Fruit fly (Drosophila melanogaster) whole organism, embryonic: ENCODE data around the gene Etfb.

ENCODE experiments used
- B-H1 ChIP-seq: fragments of 200-800 bp; sonication (Bioruptor generic); IDR thresholded peaks from 3 replicates; pipeline ENCODE4 v1.3.6; 2022; ENCODE audit warnings: missing biosample characterization, missing genetic modification characterization
- Bgb ChIP-seq: fragments of 200-800 bp; sonication (Bioruptor generic); IDR thresholded peaks from 2 replicates; pipeline ENCODE4 v1.3.6; 2022; ENCODE audit warnings: missing biosample characterization, missing genetic modification characterization; ENCODE audit not compliant: partially characterized antibody
- Blimp-1 ChIP-seq: fragments of 200-800 bp; sonication (Bioruptor generic); optimal IDR thresholded peaks from 3 replicates; lab custom pipeline; 2018; ENCODE audit warnings: missing biosample characterization, missing genetic modification characterization, mild to moderate bottlenecking, moderate library complexity, missing genetic modification reagents
- CG10431 ChIP-seq: fragments of 200-800 bp; sonication (Bioruptor generic); optimal IDR thresholded peaks from 3 replicates; lab custom pipeline; 2018; ENCODE audit warnings: missing biosample characterization, mild to moderate bottlenecking, missing genetic modification characterization
- CG12104 ChIP-seq: fragments of 200-800 bp; sonication (Bioruptor generic); optimal IDR thresholded peaks from 3 replicates; lab custom pipeline; 2016; ENCODE audit warnings: missing biosample characterization, missing genetic modification characterization
- CG12219 ChIP-seq: fragments of 200-800 bp; sonication (Bioruptor generic); optimal IDR thresholded peaks from 3 replicates; lab custom pipeline; 2018; ENCODE audit warnings: missing biosample characterization, mild to moderate bottlenecking, missing genetic modification characterization
- CG13296 ChIP-seq: fragments of 200-800 bp; sonication (Bioruptor generic); optimal IDR thresholded peaks from 3 replicates; lab custom pipeline; 2018; ENCODE audit warnings: missing biosample characterization, mild to moderate bottlenecking, missing genetic modification characterization
- CG14710 ChIP-seq: fragments of 200-800 bp; sonication (Bioruptor generic); optimal IDR thresholded peaks from 3 replicates; lab custom pipeline; 2019; ENCODE audit warnings: missing biosample characterization, mild to moderate bottlenecking, missing genetic modification characterization, moderate library complexity
- CG1603 ChIP-seq: fragments of 200-800 bp; sonication (Bioruptor generic); optimal IDR thresholded peaks from 2 replicates; lab custom pipeline; 2019; ENCODE audit warnings: missing biosample characterization, mild to moderate bottlenecking, missing genetic modification characterization, moderate library complexity
- CG17186 ChIP-seq: fragments of 200-800 bp; sonication (Bioruptor generic); optimal IDR thresholded peaks from 3 replicates; lab custom pipeline; 2017; ENCODE audit warnings: missing biosample characterization, missing genetic modification reagents, missing genetic modification characterization
- CG1832 ChIP-seq: fragments of 200-800 bp; sonication (Bioruptor generic); optimal IDR thresholded peaks from 2 replicates; lab custom pipeline; 2017; ENCODE audit warnings: missing biosample characterization, mild to moderate bottlenecking, missing genetic modification characterization, inconsistent platforms
- CG32767 ChIP-seq: fragments of 200-800 bp; sonication (Bioruptor generic); IDR thresholded peaks from 2 replicates; pipeline ENCODE4 v1.3.6; 2022; ENCODE audit warnings: missing biosample characterization, missing genetic modification characterization
- CG32772 ChIP-seq: fragments of 200-800 bp; sonication (Bioruptor generic); IDR thresholded peaks from 2 replicates; pipeline ENCODE4 v1.3.6; 2022; ENCODE audit warnings: missing biosample characterization, missing genetic modification characterization
- CG34224 ChIP-seq: fragments of 200-800 bp; sonication (Bioruptor generic); IDR thresholded peaks from 3 replicates; pipeline ENCODE4 v1.3.6; 2022; ENCODE audit warnings: missing biosample characterization, missing genetic modification characterization; ENCODE audit not compliant: partially characterized antibody
- CG34376 ChIP-seq: fragments of 200-800 bp; sonication (Bioruptor generic); optimal IDR thresholded peaks from 2 replicates; lab custom pipeline; 2018; ENCODE audit warnings: missing biosample characterization, mild to moderate bottlenecking, missing genetic modification characterization
- CG4707 ChIP-seq: fragments of 200-800 bp; sonication (Bioruptor generic); optimal IDR thresholded peaks from 2 replicates; lab custom pipeline; 2018; ENCODE audit warnings: missing biosample characterization, mild to moderate bottlenecking, missing genetic modification characterization, moderate library complexity
- CG4730 ChIP-seq: fragments of 200-800 bp; sonication (Bioruptor generic); IDR thresholded peaks from 2 replicates; pipeline ENCODE4 v1.3.6; 2022; ENCODE audit warnings: missing biosample characterization, missing genetic modification characterization
- CG5245 ChIP-seq: fragments of 200-800 bp; sonication (Bioruptor generic); optimal IDR thresholded peaks from 3 replicates; lab custom pipeline; 2016; ENCODE audit warnings: missing biosample characterization, missing genetic modification characterization
- CG6254 ChIP-seq: fragments of 200-800 bp; sonication (Bioruptor generic); optimal IDR thresholded peaks from 3 replicates; lab custom pipeline; 2017; ENCODE audit warnings: mild to moderate bottlenecking, missing biosample characterization, missing genetic modification reagents, missing genetic modification characterization
- CG6791 ChIP-seq: fragments of 200-800 bp; sonication (Bioruptor generic); IDR thresholded peaks from 3 replicates; pipeline ENCODE4 v1.3.6; 2022; ENCODE audit warnings: missing biosample characterization, missing genetic modification characterization; ENCODE audit not compliant: partially characterized antibody
- CG8089 ChIP-seq: fragments of 200-800 bp; sonication (Bioruptor generic); optimal IDR thresholded peaks from 3 replicates; lab custom pipeline; 2016; ENCODE audit warnings: missing biosample characterization, missing genetic modification characterization
- CG9932 ChIP-seq: fragments of 200-800 bp; sonication (Bioruptor generic); IDR thresholded peaks from 2 replicates; pipeline ENCODE4 v1.3.6; 2022; ENCODE audit warnings: missing biosample characterization, missing genetic modification characterization
- Dek ChIP-seq: fragments of 200-800 bp; sonication (Bioruptor generic); optimal IDR thresholded peaks from 3 replicates; lab custom pipeline; 2019; ENCODE audit warnings: missing biosample characterization, mild to moderate bottlenecking, missing genetic modification characterization, moderate library complexity
- Ets97D ChIP-seq: fragments of 200-800 bp; sonication (Bioruptor generic); optimal IDR thresholded peaks from 3 replicates; lab custom pipeline; 2016; ENCODE audit warnings: missing biosample characterization, missing genetic modification characterization
- Hmx ChIP-seq: fragments of 200-800 bp; sonication (Bioruptor generic); optimal IDR thresholded peaks from 2 replicates; lab custom pipeline; 2016; ENCODE audit warnings: missing biosample characterization, missing genetic modification characterization
- Nf-YB ChIP-seq: fragments of 200-800 bp; sonication (Bioruptor generic); optimal IDR thresholded peaks from 3 replicates; lab custom pipeline; 2019; ENCODE audit warnings: missing biosample characterization, mild to moderate bottlenecking, missing genetic modification characterization, moderate library complexity
- Optix ChIP-seq: fragments of 200-800 bp; sonication (Bioruptor generic); IDR thresholded peaks from 3 replicates; pipeline ENCODE4 v1.3.6; 2022; ENCODE audit warnings: missing biosample characterization, missing genetic modification characterization
- Rfx ChIP-seq: fragments of 200-800 bp; sonication (Bioruptor generic); IDR thresholded peaks from 2 replicates; pipeline ENCODE4 v1.3.6; 2022; ENCODE audit warnings: missing biosample characterization, missing genetic modification characterization
- Scr ChIP-seq: fragments of 200-800 bp; sonication (Bioruptor generic); IDR thresholded peaks from 2 replicates; pipeline ENCODE4 v1.3.6; 2022; ENCODE audit warnings: missing biosample characterization, missing genetic modification characterization; ENCODE audit not compliant: partially characterized antibody
- Usf ChIP-seq: fragments of 200-800 bp; sonication (Bioruptor generic); optimal IDR thresholded peaks from 2 replicates; lab custom pipeline; 2017; ENCODE audit warnings: missing genotype, missing biosample characterization, missing genetic modification characterization
- ac ChIP-seq: fragments of 200-800 bp; sonication (Bioruptor generic); optimal IDR thresholded peaks from 3 replicates; lab custom pipeline; 2017; ENCODE audit warnings: missing biosample characterization, mild to moderate bottlenecking, missing genetic modification characterization
- cato ChIP-seq: fragments of 200-800 bp; sonication (Bioruptor generic); optimal IDR thresholded peaks from 2 replicates; lab custom pipeline; 2016; ENCODE audit warnings: missing biosample characterization, missing genetic modification characterization, borderline replicate concordance
- chif ChIP-seq, 2 experiments: fragments of 200-800 bp; sonication (Bioruptor generic); optimal IDR thresholded peaks; 3 replicates each; lab custom pipeline; 2016; ENCODE audit warnings: missing biosample characterization in 2 of 2, missing genetic modification characterization in 2 of 2
- cwo ChIP-seq: fragments of 200-800 bp; sonication (Bioruptor generic); optimal IDR thresholded peaks from 3 replicates; lab custom pipeline; 2017; ENCODE audit warnings: missing biosample characterization, missing genetic modification characterization, mild to moderate bottlenecking, moderate library complexity, missing genetic modification reagents
- gfzf ChIP-seq: fragments of 200-800 bp; sonication (Bioruptor generic); optimal IDR thresholded peaks from 2 replicates; lab custom pipeline; 2016; ENCODE audit warnings: missing biosample characterization, mild to moderate bottlenecking, missing genetic modification characterization, moderate library complexity
- grau ChIP-seq: fragments of 200-800 bp; optimal IDR thresholded peaks from 3 replicates; lab custom pipeline; 2019; ENCODE audit warnings: missing biosample characterization, mild to moderate bottlenecking, missing genetic modification characterization, moderate library complexity
- her ChIP-seq: fragments of 200-800 bp; sonication (Bioruptor generic); optimal IDR thresholded peaks from 2 replicates; lab custom pipeline; 2016; ENCODE audit warnings: missing biosample characterization, missing genetic modification characterization
- jigr1 ChIP-seq: fragments of 200-800 bp; sonication (Bioruptor generic); IDR thresholded peaks from 3 replicates; pipeline ENCODE4 v1.3.6; 2022; ENCODE audit warnings: missing biosample characterization, missing genetic modification characterization
- kah ChIP-seq: fragments of 200-800 bp; sonication (Bioruptor generic); optimal IDR thresholded peaks from 2 replicates; lab custom pipeline; 2018; ENCODE audit warnings: missing biosample characterization, mild to moderate bottlenecking, missing genetic modification characterization
- nau ChIP-seq: fragments of 200-800 bp; sonication (Bioruptor generic); optimal IDR thresholded peaks from 3 replicates; lab custom pipeline; 2017; ENCODE audit warnings: missing biosample characterization, mild to moderate bottlenecking, missing genetic modification characterization, missing genetic modification reagents
- nom ChIP-seq: fragments of 200-800 bp; sonication (Bioruptor generic); optimal IDR thresholded peaks from 2 replicates; lab custom pipeline; 2017; ENCODE audit warnings: missing biosample characterization, missing genetic modification characterization, mild to moderate bottlenecking, moderate library complexity, missing genetic modification reagents
- pnt ChIP-seq: fragments of 200-800 bp; sonication (Bioruptor generic); optimal IDR thresholded peaks from 3 replicates; lab custom pipeline; 2016; ENCODE audit warnings: missing biosample characterization, missing genetic modification characterization
- prd ChIP-seq, 3 experiments: fragments of >200 bp in 2 of 3; fragments of 200-800 bp in 1 of 3; sonication (Bioruptor generic) in 1 of 3; optimal IDR thresholded peaks in 2 of 3; IDR thresholded peaks in 1 of 3; 2 replicates in 2 of 3; 3 replicates in 1 of 3; pipeline versions ENCODE4 v1.3.6 to Lab custom; 2017 to 2022; ENCODE audit warnings: missing biosample characterization in 1 of 3, missing genetic modification characterization in 1 of 3
- sens-2 ChIP-seq: fragments of 200-800 bp; sonication (Bioruptor generic); IDR thresholded peaks from 2 replicates; pipeline ENCODE4 v1.3.6; 2022; ENCODE audit warnings: missing biosample characterization, missing genetic modification characterization
- tna ChIP-seq: fragments of 200-800 bp; sonication (Bioruptor generic); IDR thresholded peaks from 2 replicates; pipeline ENCODE4 v1.3.6; 2022; ENCODE audit warnings: missing biosample characterization, missing genetic modification characterization; ENCODE audit not compliant: partially characterized antibody
- zfh1 ChIP-seq: fragments of 200-800 bp; sonication (Bioruptor generic); IDR thresholded peaks from 3 replicates; pipeline ENCODE4 v1.3.6; 2022; ENCODE audit warnings: missing biosample characterization, missing genetic modification characterization

Etfb gene

DNA sequence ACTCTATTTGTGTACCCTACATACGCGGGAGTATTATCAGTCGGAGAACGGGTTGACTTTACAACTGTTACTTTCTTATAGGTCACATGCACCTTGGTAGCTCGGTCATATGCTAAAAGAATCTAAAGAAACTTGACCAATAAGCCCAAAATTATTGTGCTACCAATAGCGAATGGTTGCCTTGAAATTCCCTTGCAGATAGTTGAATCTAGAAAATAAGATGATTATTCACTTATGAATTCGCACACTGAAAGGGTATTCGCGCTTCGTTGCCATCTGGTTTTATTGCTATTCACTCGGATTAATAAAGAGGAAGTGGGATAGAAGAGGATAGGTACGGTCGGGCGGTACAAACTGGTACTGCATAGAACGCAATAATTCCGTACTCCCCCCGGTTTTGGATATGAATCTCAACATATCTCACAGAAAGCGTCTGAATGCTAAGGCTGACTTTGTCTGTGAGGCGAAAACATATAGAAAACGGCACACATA, 28.9 kb downstream of the Etfb start (continued):
- TF ChIP-seq ac (GFP tag; lab: Kevin White, UChicago) (no peak), CG4730 (GFP tag; lab: Robert Waterston, UW) (peak; percentile 64; the same call in 1 of the 2 replicates), Hmx (GFP tag; lab: Kevin White, UChicago) (peak; percentile 40), CG34224 (GFP tag; lab: Robert Waterston, UW) (no peak), kah (GFP tag; lab: Kevin White, UChicago) (no peak), cato (peak; percentile 4)
- TF ChIP-seq, all 482 proteins: peak for 324

DNA sequence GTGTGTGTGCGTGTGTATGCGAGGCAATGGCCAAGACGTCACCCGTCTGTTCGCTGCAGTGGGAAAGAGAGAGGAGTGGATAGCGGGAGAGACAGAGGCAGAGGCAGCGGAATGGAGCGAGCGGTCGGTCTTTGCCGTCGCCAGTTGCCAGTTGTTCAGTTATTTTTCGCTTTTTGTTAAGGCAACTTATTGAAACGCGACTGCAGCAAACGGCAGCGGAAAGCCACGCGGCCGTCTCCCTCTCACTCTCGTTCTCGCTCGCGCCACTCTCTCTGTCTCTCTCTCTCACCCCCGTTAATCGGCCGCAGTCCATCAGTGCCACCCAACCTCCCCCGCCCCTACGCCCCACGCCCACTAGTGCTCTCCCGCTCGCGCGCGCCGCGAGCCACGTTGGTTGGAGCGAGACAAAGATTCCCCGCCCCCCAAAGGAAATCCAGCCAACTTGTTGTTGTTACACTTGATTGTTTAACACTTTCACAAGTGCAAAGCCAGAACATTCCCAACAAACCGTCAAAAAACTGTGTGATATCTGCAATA, 29.9 kb downstream of the Etfb start:
- TF ChIP-seq Scr (GFP tag; lab: Robert Waterston, UW) (peak; percentile 47), gfzf (GFP tag; lab: Kevin White, UChicago) (no peak), CG12219 (GFP tag; lab: Kevin White, UChicago) (peak; percentile 15), CG13296 (GFP tag; lab: Kevin White, UChicago) (peak; percentile 27), CG9932 (GFP tag; lab: Robert Waterston, UW) (no peak), Usf (no peak), CG4707 (GFP tag; lab: Kevin White, UChicago) (no peak), chif (GFP tag; optimal IDR thresholded peaks at IDR 0.05; lab: Kevin White, UChicago) (no peak), tna (GFP tag; lab: Robert Waterston, UW) (peak; percentile 45; the same call in 1 of the 2 replicates), zfh1 (GFP tag; lab: Robert Waterston, UW) (no peak), Blimp-1 (GFP tag; lab: Kevin White, UChicago) (peak; percentile 62), Nf-YB (GFP tag; lab: Kevin White, UChicago) (peak; percentile 44), Optix (no peak), Ets97D (GFP tag; lab: Kevin White, UChicago) (no peak), CG32767 (GFP tag; lab: Robert Waterston, UW) (no peak; the same call in 1 of the 2 replicates), CG8089 (no peak), CG10431 (GFP tag; lab: Kevin White, UChicago) (peak; percentile 24), Dek (tag; lab: Kevin White, UChicago) (no peak), jigr1 (GFP tag; lab: Robert Waterston, UW) (no peak), Bgb (GFP tag; lab: Robert Waterston, UW) (peak; percentile 72), sens-2 (GFP tag; lab: Robert Waterston, UW) (peak; percentile 62), her (peak; percentile 25), CG1603 (tag; lab: Kevin White, UChicago) (peak; percentile 22), nom (GFP tag; lab: Kevin White, UChicago) (peak; percentile 75), CG14710 (tag; lab: Kevin White, UChicago) (no peak), CG6254 (peak; percentile 23), CG32772 (GFP tag; lab: Robert Waterston, UW) (no peak), CG34376 (GFP tag; lab: Kevin White, UChicago) (peak; percentile 66), CG17186 (no peak), kah (GFP tag; lab: Kevin White, UChicago) (peak; percentile 52), nau (peak; percentile 35), cwo (GFP tag; lab: Kevin White, UChicago) (peak; percentile 66), grau (tag; lab: Kevin White, UChicago) (no peak), prd (optimal IDR thresholded peaks at IDR 0.05; lab: Kevin White, UChicago) (no peak), prd (GFP tag; IDR thresholded peaks at IDR 0.05; lab: Robert Waterston, UW) (no peak), CG6791 (GFP tag; lab: Robert Waterston, UW) (no peak; the same call in 2 of the 3 replicates), pnt (no peak), Rfx (GFP tag; lab: Robert Waterston, UW) (peak; percentile 22; the same call in 1 of the 2 replicates), CG1832 (GFP tag; lab: Kevin White, UChicago) (peak; percentile 99), CG12104 (GFP tag; lab: Kevin White, UChicago) (no peak), CG5245 (GFP tag; lab: Kevin White, UChicago) (no peak), B-H1 (GFP tag; lab: Robert Waterston, UW) (no peak)
